Worm (Caenorhabditis elegans) whole organism, L2 larva: Measurements from ENCODE around the gene pdcd-2.

Experiments
- alr-1 ChIP-seq: fragments of 150-350 bp; optimal IDR thresholded peaks from 2 replicates; lab custom pipeline; 2014; ENCODE audit warnings: missing biosample characterization, missing genetic modification characterization
- ama-1 ChIP-seq: fragments of 150-350 bp; optimal IDR thresholded peaks from 2 replicates; lab custom pipeline; 2018; ENCODE audit warnings: inconsistent platforms
- dmd-4 ChIP-seq: sonication (generic microtip); optimal IDR thresholded peaks from 2 replicates; lab custom pipeline; 2017; ENCODE audit warnings: missing biosample characterization, missing genetic modification characterization
- elt-1 ChIP-seq: fragments of 150-350 bp; optimal IDR thresholded peaks from 2 replicates; lab custom pipeline; 2014; ENCODE audit warnings: missing biosample characterization, missing genetic modification characterization
- elt-3 ChIP-seq: sonication (generic microtip); optimal IDR thresholded peaks from 2 replicates; lab custom pipeline; 2017; ENCODE audit warnings: missing biosample characterization, missing genetic modification characterization
- nhr-237 ChIP-seq: fragments of 150-350 bp; optimal IDR thresholded peaks from 2 replicates; lab custom pipeline; 2014; ENCODE audit warnings: missing biosample characterization, missing genetic modification characterization
- nhr-77 ChIP-seq: fragments of 150-350 bp; optimal IDR thresholded peaks from 2 replicates; lab custom pipeline; 2014; ENCODE audit warnings: missing biosample characterization, missing genetic modification characterization
- sem-4 ChIP-seq: fragments of 150-350 bp; optimal IDR thresholded peaks from 2 replicates; lab custom pipeline; 2014; ENCODE audit warnings: missing biosample characterization, missing genetic modification reagents, missing genetic modification characterization
- skn-1 ChIP-seq: sonication (generic microtip); optimal IDR thresholded peaks from 2 replicates; lab custom pipeline; 2017; ENCODE audit warnings: missing biosample characterization, missing genetic modification characterization
- ztf-11 ChIP-seq: sonication (generic microtip); optimal IDR thresholded peaks from 2 replicates; lab custom pipeline; 2017; ENCODE audit warnings: missing biosample characterization, missing genetic modification characterization
- ztf-4 ChIP-seq: fragments of 150-350 bp; optimal IDR thresholded peaks from 2 replicates; lab custom pipeline; 2014; ENCODE audit warnings: missing biosample characterization, missing genetic modification characterization

ce11 chrIII:4452749-4453148 is 34.9 kb upstream of the pdcd-2 start:
- TF ChIP-seq nhr-237 (tag; lab: Kevin White, UChicago): no peak
- no peak for TF ChIP-seq elt-1
- no peak for TF ChIP-seq ztf-4
- TF ChIP-seq dmd-4 (tag; lab: Kevin White, UChicago): no peak
- no peak for TF ChIP-seq sem-4
- TF ChIP-seq ama-1: no peak
- no peak for TF ChIP-seq nhr-77 (tag; lab: Kevin White, UChicago)
- no peak for TF ChIP-seq alr-1 (tag; lab: Kevin White, UChicago)
- TF ChIP-seq ztf-11 (tag; lab: Kevin White, UChicago): no peak
- no peak for TF ChIP-seq elt-3 (tag; lab: Kevin White, UChicago)
- TF ChIP-seq skn-1 (tag; lab: Kevin White, UChicago): no peak
